Worm (Caenorhabditis elegans) whole organism, L1 larva: ENCODE measurements around the gene atp-5.

ENCODE experiments used
- C04F5.9 ChIP-seq: sonication (generic microtip); optimal IDR thresholded peaks from 2 replicates; lab custom pipeline; 2016; ENCODE audit warnings: missing genetic modification characterization, missing compliant biosample characterization
- C16A3.4 ChIP-seq: fragments of 150-350 bp; optimal IDR thresholded peaks from 2 replicates; lab custom pipeline; 2014; ENCODE audit warnings: missing biosample characterization, missing genetic modification characterization
- F16B12.6 ChIP-seq: fragments of 150-350 bp; optimal IDR thresholded peaks from 2 replicates; lab custom pipeline; 2014; ENCODE audit warnings: missing biosample characterization, missing genetic modification characterization
- aly-2 ChIP-seq: fragments of 150-350 bp; optimal IDR thresholded peaks from 2 replicates; lab custom pipeline; 2014; ENCODE audit warnings: missing biosample characterization, missing genetic modification characterization
- blmp-1 ChIP-seq: fragments of 150-350 bp; optimal IDR thresholded peaks from 2 replicates; lab custom pipeline; 2014; ENCODE audit warnings: missing biosample characterization, missing genetic modification characterization
- ceh-8 ChIP-seq: fragments of 200-800 bp; sonication (Bioruptor generic); optimal IDR thresholded peaks from 2 replicates; lab custom pipeline; 2018; ENCODE audit warnings: mild to moderate bottlenecking, missing genetic modification characterization, moderate library complexity, missing compliant biosample characterization
- ces-1 ChIP-seq: fragments of 150-350 bp; optimal IDR thresholded peaks from 2 replicates; lab custom pipeline; 2014; ENCODE audit warnings: missing biosample characterization, missing genetic modification reagents, missing genetic modification characterization
- dpl-1 ChIP-seq, 3 experiments: fragments of 150-350 bp in 2 of 3; sonication (generic microtip) in 1 of 3; optimal IDR thresholded peaks; 2 replicates each; lab custom pipeline; 2014 to 2017; ENCODE audit warnings: missing biosample characterization in 3 of 3, missing genetic modification characterization in 3 of 3, missing genetic modification reagents in 3 of 3
- dsc-1 ChIP-seq: sonication (generic microtip); optimal IDR thresholded peaks from 2 replicates; lab custom pipeline; 2016; ENCODE audit warnings: mild to moderate bottlenecking, missing genetic modification characterization, missing compliant biosample characterization
- efl-1 ChIP-seq, 4 experiments: fragments of 150-350 bp; optimal IDR thresholded peaks in 3 of 4; peaks in 1 of 4; 1 replicate in 1 of 4; 2 replicates in 3 of 4; lab custom pipeline; 2014; ENCODE audit warnings: missing biosample characterization in 2 of 4, missing genetic modification characterization in 2 of 4, missing genetic modification reagents in 2 of 4
- egl-27 ChIP-seq, 2 experiments: fragments of 150-350 bp in 1 of 2; sonication (generic microtip); optimal IDR thresholded peaks; 3 replicates each; lab custom pipeline; 2017 to 2018; ENCODE audit warnings: missing biosample characterization in 2 of 2, missing genetic modification characterization in 2 of 2, missing genetic modification reagents in 2 of 2
- elt-2 ChIP-seq: sonication (generic microtip); optimal IDR thresholded peaks from 2 replicates; lab custom pipeline; 2016; ENCODE audit warnings: missing genetic modification characterization, mild to moderate bottlenecking, inconsistent platforms, missing compliant biosample characterization, missing genetic modification reagents
- ets-5 ChIP-seq: fragments of 200-800 bp; sonication (Bioruptor generic); IDR thresholded peaks from 2 replicates; pipeline ENCODE4 v1.3.6; 2022; ENCODE audit warnings: missing genetic modification characterization, missing compliant biosample characterization
- fkh-10 ChIP-seq: sonication (generic microtip); optimal IDR thresholded peaks from 2 replicates; lab custom pipeline; 2017; ENCODE audit warnings: missing biosample characterization, missing genetic modification reagents, missing genetic modification characterization
- fos-1 ChIP-seq: fragments of 150-350 bp; optimal IDR thresholded peaks from 2 replicates; lab custom pipeline; 2014; ENCODE audit warnings: missing biosample characterization, missing genetic modification characterization
- grh-1 ChIP-seq: fragments of 200-800 bp; sonication (Bioruptor generic); IDR thresholded peaks from 2 replicates; pipeline ENCODE4 v1.3.6; 2022; ENCODE audit warnings: missing genetic modification reagents, missing genetic modification characterization, missing compliant biosample characterization
- hlh-4 ChIP-seq: sonication (generic microtip); optimal IDR thresholded peaks from 2 replicates; lab custom pipeline; 2016; ENCODE audit warnings: mild to moderate bottlenecking, missing genetic modification characterization, missing compliant biosample characterization
- hpl-2 ChIP-seq: fragments of 150-350 bp; optimal IDR thresholded peaks from 2 replicates; lab custom pipeline; 2014; ENCODE audit warnings: missing biosample characterization, missing genetic modification reagents, missing genetic modification characterization
- isw-1 ChIP-seq: fragments of 200-800 bp; sonication (Bioruptor generic); IDR thresholded peaks from 2 replicates; pipeline ENCODE4 v1.3.6; 2022; ENCODE audit warnings: missing genetic modification characterization, missing compliant biosample characterization
- lin-13 ChIP-seq: fragments of 150-350 bp; optimal IDR thresholded peaks from 2 replicates; lab custom pipeline; 2014; ENCODE audit warnings: missing biosample characterization, missing genetic modification reagents, missing genetic modification characterization
- lin-14 ChIP-seq: fragments of 200-800 bp; sonication (Bioruptor generic); optimal IDR thresholded peaks from 2 replicates; lab custom pipeline; 2018; ENCODE audit warnings: mild to moderate bottlenecking, missing genetic modification characterization, moderate library complexity, missing compliant biosample characterization
- lin-15B ChIP-seq: fragments of 150-350 bp; sonication (generic microtip); optimal IDR thresholded peaks from 3 replicates; lab custom pipeline; 2014; ENCODE audit warnings: missing biosample characterization, missing genetic modification characterization
- lir-3 ChIP-seq: sonication (generic microtip); optimal IDR thresholded peaks from 2 replicates; lab custom pipeline; 2016; ENCODE audit warnings: mild to moderate bottlenecking, missing genetic modification characterization, moderate library complexity, missing compliant biosample characterization; ENCODE audit not compliant: poor library complexity
- lsy-2 ChIP-seq, 2 experiments: fragments of 150-350 bp; optimal IDR thresholded peaks; 2 replicates each; lab custom pipeline; 2014; ENCODE audit warnings: missing biosample characterization in 2 of 2, missing genetic modification characterization in 2 of 2
- mab-9 ChIP-seq: fragments of 200-800 bp; sonication (Bioruptor generic); IDR thresholded peaks from 2 replicates; pipeline ENCODE4 v1.3.6; 2022; ENCODE audit warnings: missing genetic modification reagents, missing genetic modification characterization, missing compliant biosample characterization
- mdl-1 ChIP-seq, 2 experiments: fragments of 150-350 bp; optimal IDR thresholded peaks; 2 replicates each; lab custom pipeline; 2014 to 2017; ENCODE audit warnings: missing biosample characterization in 2 of 2, missing genetic modification characterization in 2 of 2, inconsistent platforms in 1 of 2
- mef-2 ChIP-seq: fragments of 150-350 bp; optimal IDR thresholded peaks from 2 replicates; lab custom pipeline; 2014; ENCODE audit warnings: missing biosample characterization, missing genetic modification characterization
- nhr-11 ChIP-seq: fragments of 150-350 bp; optimal IDR thresholded peaks from 2 replicates; lab custom pipeline; 2014; ENCODE audit warnings: missing biosample characterization, missing genetic modification characterization
- nhr-12 ChIP-seq: sonication (generic microtip); optimal IDR thresholded peaks from 2 replicates; lab custom pipeline; 2017; ENCODE audit warnings: missing biosample characterization, missing genetic modification characterization
- nhr-19 ChIP-seq: fragments of 200-800 bp; sonication (Bioruptor generic); conservative IDR thresholded peaks from 2 replicates; pipeline ENCODE4 v1.3.6; 2022; ENCODE audit warnings: missing genetic modification characterization, missing compliant biosample characterization
- nhr-28 ChIP-seq: fragments of 150-350 bp; optimal IDR thresholded peaks from 2 replicates; lab custom pipeline; 2014; ENCODE audit warnings: missing biosample characterization, missing genetic modification characterization
- nhr-47 ChIP-seq: sonication (generic microtip); optimal IDR thresholded peaks from 2 replicates; lab custom pipeline; 2016; ENCODE audit warnings: mild to moderate bottlenecking, missing genetic modification characterization, moderate library complexity, missing compliant biosample characterization
- nhr-71 ChIP-seq: sonication (generic microtip); optimal IDR thresholded peaks from 2 replicates; lab custom pipeline; 2016; ENCODE audit warnings: mild to moderate bottlenecking, missing genetic modification characterization, moderate library complexity, missing compliant biosample characterization
- nhr-84 ChIP-seq: sonication (generic microtip); optimal IDR thresholded peaks from 2 replicates; lab custom pipeline; 2017; ENCODE audit warnings: missing biosample characterization, missing genetic modification characterization
- nhr-85 ChIP-seq: sonication (generic microtip); peaks from one replicate; lab custom pipeline; 2016; ENCODE audit warnings: missing genetic modification characterization, inconsistent platforms, missing compliant biosample characterization
- rnt-1 ChIP-seq: sonication (generic microtip); optimal IDR thresholded peaks from 2 replicates; lab custom pipeline; 2016; ENCODE audit warnings: mild to moderate bottlenecking, missing genetic modification characterization, moderate library complexity, missing compliant biosample characterization
- snpc-4 ChIP-seq: fragments of 150-350 bp; optimal IDR thresholded peaks from 2 replicates; lab custom pipeline; 2014; ENCODE audit warnings: missing biosample characterization, missing genetic modification characterization
- sup-37 ChIP-seq: fragments of 200-800 bp; sonication (Bioruptor generic); optimal IDR thresholded peaks from 2 replicates; lab custom pipeline; 2018; ENCODE audit warnings: mild to moderate bottlenecking, missing genetic modification characterization, missing compliant biosample characterization
- swsn-7 ChIP-seq: sonication (generic microtip); optimal IDR thresholded peaks from 2 replicates; lab custom pipeline; 2016; ENCODE audit warnings: missing genetic modification characterization, missing compliant biosample characterization
- tbx-2 ChIP-seq: sonication (generic microtip); optimal IDR thresholded peaks from 2 replicates; lab custom pipeline; 2016; ENCODE audit warnings: missing genetic modification characterization, missing compliant biosample characterization
- unc-130 ChIP-seq: fragments of 150-350 bp; optimal IDR thresholded peaks from 2 replicates; lab custom pipeline; 2017; ENCODE audit warnings: missing biosample characterization, missing genetic modification characterization, inconsistent platforms
- xbp-1 ChIP-seq: sonication (generic microtip); optimal IDR thresholded peaks from 2 replicates; lab custom pipeline; 2016; ENCODE audit warnings: missing genetic modification characterization, missing compliant biosample characterization
- ztf-11 ChIP-seq, 2 experiments: sonication (generic microtip); optimal IDR thresholded peaks; 2 replicates each; lab custom pipeline; 2016 to 2017; ENCODE audit warnings: missing genetic modification characterization in 2 of 2, missing biosample characterization in 1 of 2, missing compliant biosample characterization in 1 of 2

The atp-5 gene

DNA sequence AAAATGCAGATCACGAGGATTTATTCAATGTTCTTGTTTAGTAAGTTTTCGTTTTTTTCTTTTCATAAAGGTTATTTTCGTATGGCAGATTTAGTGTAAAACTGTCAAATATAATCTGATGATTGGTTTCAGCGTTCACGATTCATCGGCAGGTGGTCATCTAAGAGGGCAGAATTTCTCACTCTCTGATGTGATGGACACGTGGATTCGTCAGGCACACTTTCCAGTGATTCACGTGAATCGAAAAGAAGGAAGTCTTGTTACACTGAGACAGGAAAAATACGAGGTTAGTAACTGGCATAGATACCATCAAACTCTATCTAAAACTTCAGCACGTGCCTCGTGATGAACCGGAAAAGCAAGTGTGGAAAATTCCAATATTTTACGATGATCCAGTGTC, 29.0 kb downstream of the atp-5 start (continued):
- TF ChIP-seq lin-13 (GFP tag; lab: Kevin White, UChicago) = no peak
- TF ChIP-seq dsc-1 (tag; lab: Kevin White, UChicago) = no peak
- peak; percentile 24 for TF ChIP-seq tbx-2
- TF ChIP-seq nhr-47 = no peak
- TF ChIP-seq ztf-11 (tag; optimal IDR thresholded peaks at IDR 0.05; lab: Kevin White, UChicago) = no peak
- no peak for TF ChIP-seq egl-27 (tag; optimal IDR thresholded peaks at IDR 0.05; lab: Kevin White, UChicago)
- TF ChIP-seq C04F5.9 (tag; lab: Kevin White, UChicago) = no peak
- no peak for TF ChIP-seq swsn-7 (tag; lab: Kevin White, UChicago)
- no peak for TF ChIP-seq unc-130 (tag; lab: Kevin White, UChicago)
- no peak for TF ChIP-seq F16B12.6 (tag; lab: Kevin White, UChicago)
- TF ChIP-seq nhr-19 (GFP tag; lab: Robert Waterston, UW) = no peak
- no peak for TF ChIP-seq hlh-4 (tag; lab: Kevin White, UChicago)
- no peak for TF ChIP-seq nhr-11 (tag; lab: Kevin White, UChicago)
- no peak for TF ChIP-seq hpl-2 (GFP tag; lab: Kevin White, UChicago)
- peak; percentile 3 for TF ChIP-seq nhr-71 (tag; lab: Kevin White, UChicago)
- no peak for TF ChIP-seq C16A3.4
- no peak for TF ChIP-seq elt-2 (tag; lab: Kevin White, UChicago)
- no peak for TF ChIP-seq aly-2 (tag; lab: Kevin White, UChicago)
- no peak for TF ChIP-seq lin-15B (tag; lab: Kevin White, UChicago)
- TF ChIP-seq xbp-1 (tag; lab: Kevin White, UChicago) = no peak
- TF ChIP-seq dpl-1 (GFP tag; optimal IDR thresholded peaks at IDR 0.05; lab: Kevin White, UChicago) = no peak
- TF ChIP-seq lir-3 = no peak
- no peak for TF ChIP-seq fkh-10
- TF ChIP-seq nhr-84 (tag; lab: Kevin White, UChicago) = no peak
- TF ChIP-seq isw-1 (GFP tag; lab: Robert Waterston, UW) = no peak
- TF ChIP-seq snpc-4 = no peak
- peak in 1 of 2 experiments; percentile 22 for TF ChIP-seq mdl-1 (tag; optimal IDR thresholded peaks at IDR 0.05; lab: Kevin White, UChicago)
- no peak for TF ChIP-seq mef-2 (tag; lab: Kevin White, UChicago)
- TF ChIP-seq ceh-8 = no peak
- no peak for TF ChIP-seq nhr-28 (tag; lab: Kevin White, UChicago)

DNA sequence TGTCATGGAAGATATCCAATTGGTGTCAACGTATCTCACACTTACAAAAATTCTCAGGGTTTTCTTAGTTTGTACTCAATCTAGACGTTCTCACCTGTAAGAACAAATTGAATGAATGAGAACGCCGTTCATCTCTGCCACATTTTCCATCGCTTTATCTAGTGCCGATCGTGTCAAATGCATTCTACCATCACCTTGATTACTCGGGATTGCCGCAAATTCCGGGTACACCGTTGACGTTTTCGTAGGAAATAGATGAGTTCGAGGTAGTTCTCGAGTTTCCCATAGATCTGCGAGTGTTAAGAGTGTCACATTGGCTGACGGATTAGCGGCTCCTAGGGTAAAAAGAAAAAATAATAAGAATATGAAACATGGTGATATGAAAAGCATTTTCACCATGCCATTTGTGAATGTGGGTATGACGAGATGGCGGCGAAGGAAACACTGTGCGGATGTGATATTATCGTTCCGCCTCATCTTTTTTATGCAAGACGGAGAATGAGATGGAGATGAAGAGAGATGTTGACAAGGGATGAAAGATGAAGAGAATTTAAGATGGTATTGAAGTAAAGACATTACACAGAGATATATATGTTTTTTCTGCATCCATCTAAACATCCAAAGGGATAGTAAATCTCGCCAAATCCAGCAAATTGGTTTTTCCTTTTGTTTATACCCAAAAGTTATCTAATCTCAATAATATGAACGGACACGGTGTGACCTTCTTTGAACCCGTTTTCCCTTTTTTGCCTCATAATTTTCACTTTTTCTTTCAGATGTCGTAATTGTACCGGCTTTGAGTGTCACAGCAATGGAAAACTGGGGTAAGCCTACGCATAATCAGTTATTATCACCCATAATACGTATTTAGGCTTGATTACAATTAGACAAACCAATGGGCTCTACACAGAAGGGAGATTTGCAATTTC, 30.2 kb downstream of the atp-5 start, which contains the start of gene lact-8:
Gene lact-8 (minus strand): TSS at position 445 of the 929 bp plus-strand sequence.
- peak; percentile 18 for TF ChIP-seq lin-14 (GFP tag; lab: Kevin White, UChicago)
- no peak for TF ChIP-seq ces-1 (GFP tag; lab: Kevin White, UChicago)
- no peak for TF ChIP-seq efl-1 (optimal IDR thresholded peaks at IDR 0.05; lab: Kevin White, UChicago)
- TF ChIP-seq efl-1 (GFP tag; optimal IDR thresholded peaks at IDR 0.05 in 1 of 2; lab: Kevin White, UChicago) = peak in 1 of 2 experiments; percentile 90
- peak; percentile 25 for TF ChIP-seq dsc-1 (tag; lab: Kevin White, UChicago)
- peak; percentile 56 for TF ChIP-seq blmp-1 (tag; lab: Kevin White, UChicago)
- no peak for TF ChIP-seq ets-5 (GFP tag; lab: Robert Waterston, UW)
- TF ChIP-seq rnt-1 (tag; lab: Kevin White, UChicago) = no peak
- TF ChIP-seq, all 84 proteins: peak for 4

DNA sequence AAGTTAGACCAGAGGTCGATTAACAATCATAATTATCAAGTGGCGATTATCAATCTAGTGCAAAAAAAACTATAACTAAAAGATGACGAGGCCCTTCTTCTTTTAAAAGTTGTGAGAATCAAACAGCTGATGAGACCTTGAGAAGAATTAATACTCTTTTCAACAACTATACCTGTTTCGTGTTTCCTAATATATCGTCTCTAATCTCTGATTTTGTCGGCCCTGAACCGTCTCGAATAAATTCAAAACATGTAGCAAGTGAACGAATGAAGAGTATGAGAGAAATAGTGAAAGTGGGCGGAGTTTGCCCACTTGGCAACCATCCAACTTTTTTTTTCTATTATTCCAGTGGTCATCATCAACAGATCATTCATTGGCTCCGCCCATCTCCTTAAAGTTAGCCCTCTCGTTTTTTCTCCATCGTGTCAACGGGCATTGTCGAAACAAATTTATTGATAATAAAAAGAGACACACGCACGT, 36.1 kb downstream of the atp-5 start, which contains the start of gene Y42A5A.1:
Gene Y42A5A.1 (plus strand): TSS at position 430 of the 480 bp plus-strand sequence.
- peak in 1 of 2 experiments; percentile 24 for TF ChIP-seq lsy-2 (tag; optimal IDR thresholded peaks at IDR 0.05; lab: Kevin White, UChicago)
- TF ChIP-seq aly-2 (tag; lab: Kevin White, UChicago) = no peak
- TF ChIP-seq xbp-1 (tag; lab: Kevin White, UChicago) = no peak
- TF ChIP-seq blmp-1 (tag; lab: Kevin White, UChicago) = peak; percentile 49
- TF ChIP-seq sup-37 (GFP tag; lab: Kevin White, UChicago) = no peak
- no peak for TF ChIP-seq nhr-71 (tag; lab: Kevin White, UChicago)
- TF ChIP-seq grh-1 = 0 out of 2 replicates have a peak, but pooled peaks have one; percentile 22
- TF ChIP-seq C04F5.9 (tag; lab: Kevin White, UChicago) = no peak
- TF ChIP-seq lin-14 (GFP tag; lab: Kevin White, UChicago) = peak; percentile 31
- TF ChIP-seq swsn-7 (tag; lab: Kevin White, UChicago) = no peak
- TF ChIP-seq nhr-12 (tag; lab: Kevin White, UChicago) = no peak
- no peak for TF ChIP-seq mab-9 (GFP tag; lab: Robert Waterston, UW)
- no peak for TF ChIP-seq snpc-4
- peak; percentile 96 for TF ChIP-seq nhr-85 (tag; lab: Kevin White, UChicago)
- no peak for TF ChIP-seq fos-1 (tag; lab: Kevin White, UChicago)
- TF ChIP-seq egl-27 (tag; optimal IDR thresholded peaks at IDR 0.05; lab: Kevin White, UChicago) = no peak
